Worm (Caenorhabditis elegans): ENCODE results near the gene Y53G8AR.6.

ce11 chrIII:3304554-3304953 lies 10.0 kb downstream of the Y53G8AR.6 start:
- TF ChIP-seq aly-2 (tag; optimal IDR thresholded peaks at IDR 0.05) (no peak), blmp-1 (tag; optimal IDR thresholded peaks at IDR 0.05) (no peak), pqm-1 (tag; optimal IDR thresholded peaks at IDR 0.05) (no peak), lsy-2 (tag; optimal IDR thresholded peaks at IDR 0.05) (peak in 1 of 2 experiments; percentile 19), rnt-1 (tag; optimal IDR thresholded peaks at IDR 0.05) (no peak), lin-39 (tag; optimal IDR thresholded peaks at IDR 0.05) (no peak), mef-2 (tag; optimal IDR thresholded peaks at IDR 0.05) (no peak), lin-15B (tag; optimal IDR thresholded peaks at IDR 0.05) (no peak), ces-1 (GFP tag; optimal IDR thresholded peaks at IDR 0.05) (no peak), fkh-10 (GFP tag; optimal IDR thresholded peaks at IDR 0.05) (no peak), mdl-1 (tag; optimal IDR thresholded peaks at IDR 0.05) (peak in 1 of 2 experiments; percentile 3), unc-130 (tag; optimal IDR thresholded peaks at IDR 0.05) (no peak), aha-1 (tag; optimal IDR thresholded peaks at IDR 0.05) (no peak)

All from whole organism, L1 larva.